Worm (Caenorhabditis elegans) whole organism, mixed stage, embryonic: ENCODE measurements around the gene C24D10.4.
A peak's percentile ranks its signal among the peaks of the same experiment; 100 is the strongest.

ENCODE experiments used
- M03D4.4 ChIP-seq: sonication (generic microtip); optimal IDR thresholded peaks from 2 replicates; lab custom pipeline; 2017; ENCODE audit warnings: mild to moderate bottlenecking, missing genetic modification characterization, missing compliant biosample characterization
- bed-3 ChIP-seq: fragments of 200-800 bp; sonication (Bioruptor generic); optimal IDR thresholded peaks from 3 replicates; lab custom pipeline; 2018; ENCODE audit warnings: mild to moderate bottlenecking, missing genetic modification characterization, moderate library complexity, missing compliant biosample characterization
- blmp-1 ChIP-seq: fragments of 150-350 bp; optimal IDR thresholded peaks from 2 replicates; lab custom pipeline; 2014; ENCODE audit warnings: missing biosample characterization, missing genetic modification characterization
- ceh-39 ChIP-seq: fragments of 150-350 bp; optimal IDR thresholded peaks from 2 replicates; lab custom pipeline; 2014; ENCODE audit warnings: missing biosample characterization, missing genetic modification characterization
- ceh-43 ChIP-seq: fragments of 200-800 bp; sonication (Bioruptor generic); optimal IDR thresholded peaks from 2 replicates; lab custom pipeline; 2018; ENCODE audit warnings: mild to moderate bottlenecking, missing genetic modification characterization, moderate library complexity, missing compliant biosample characterization
- ceh-83 ChIP-seq: fragments of 200-800 bp; sonication (Bioruptor generic); optimal IDR thresholded peaks from 2 replicates; lab custom pipeline; 2018; ENCODE audit warnings: mild to moderate bottlenecking, missing genetic modification characterization, missing compliant biosample characterization
- ces-1 ChIP-seq: fragments of 150-350 bp; optimal IDR thresholded peaks from 2 replicates; lab custom pipeline; 2014; ENCODE audit warnings: missing biosample characterization, missing genetic modification reagents, missing genetic modification characterization
- cnd-1 ChIP-seq: fragments of 200-800 bp; sonication (Bioruptor generic); optimal IDR thresholded peaks from 2 replicates; lab custom pipeline; 2018; ENCODE audit warnings: mild to moderate bottlenecking, missing genetic modification characterization, missing compliant biosample characterization
- drap-1 ChIP-seq: fragments of 200-800 bp; sonication (Bioruptor generic); optimal IDR thresholded peaks from 3 replicates; lab custom pipeline; 2018; ENCODE audit warnings: mild to moderate bottlenecking, missing genetic modification characterization, missing compliant biosample characterization
- elt-1 ChIP-seq: sonication (generic microtip); optimal IDR thresholded peaks from 2 replicates; lab custom pipeline; 2017; ENCODE audit warnings: missing genetic modification characterization, mild to moderate bottlenecking, missing compliant biosample characterization, antibody characterized with exemption, moderate library complexity, borderline replicate concordance; ENCODE audit not compliant: insufficient read depth
- elt-3 ChIP-seq: fragments of 150-350 bp; optimal IDR thresholded peaks from 2 replicates; lab custom pipeline; 2014; ENCODE audit warnings: missing biosample characterization, missing genetic modification characterization
- flh-1 ChIP-seq: fragments of 200-800 bp; sonication (Bioruptor generic); optimal IDR thresholded peaks from 2 replicates; lab custom pipeline; 2018; ENCODE audit warnings: mild to moderate bottlenecking, missing genetic modification characterization, moderate library complexity, missing compliant biosample characterization
- ham-2 ChIP-seq: fragments of 200-800 bp; sonication (Bioruptor generic); optimal IDR thresholded peaks from 2 replicates; lab custom pipeline; 2018; ENCODE audit warnings: mild to moderate bottlenecking, missing genetic modification characterization, missing compliant biosample characterization
- hlh-1 ChIP-seq: fragments of 150-350 bp; optimal IDR thresholded peaks from 2 replicates; lab custom pipeline; 2014; ENCODE audit warnings: missing biosample characterization, missing genetic modification reagents, missing genetic modification characterization
- lin-13 ChIP-seq: fragments of 150-350 bp; optimal IDR thresholded peaks from 2 replicates; lab custom pipeline; 2014; ENCODE audit warnings: missing biosample characterization, missing genetic modification characterization
- lin-32 ChIP-seq: fragments of 200-800 bp; sonication (Bioruptor generic); optimal IDR thresholded peaks from 2 replicates; lab custom pipeline; 2018; ENCODE audit warnings: mild to moderate bottlenecking, missing genetic modification characterization, missing compliant biosample characterization
- lsy-2 ChIP-seq: fragments of 150-350 bp; optimal IDR thresholded peaks from 2 replicates; lab custom pipeline; 2014; ENCODE audit warnings: missing biosample characterization, missing genetic modification characterization
- mab-5 ChIP-seq: fragments of 150-350 bp; optimal IDR thresholded peaks from 2 replicates; lab custom pipeline; 2014; ENCODE audit warnings: missing biosample characterization, missing genetic modification characterization
- mep-1 ChIP-seq: fragments of 150-350 bp; optimal IDR thresholded peaks from 2 replicates; lab custom pipeline; 2017; ENCODE audit warnings: missing biosample characterization, missing genetic modification reagents, missing genetic modification characterization, inconsistent platforms
- mls-2 ChIP-seq: sonication (generic microtip); optimal IDR thresholded peaks from 2 replicates; lab custom pipeline; 2016; ENCODE audit warnings: mild to moderate bottlenecking, missing genetic modification characterization, moderate library complexity, missing compliant biosample characterization
- nhr-12 ChIP-seq: fragments of 150-350 bp; optimal IDR thresholded peaks from 2 replicates; lab custom pipeline; 2014; ENCODE audit warnings: missing biosample characterization, missing genetic modification characterization
- nhr-237 ChIP-seq: fragments of 150-350 bp; optimal IDR thresholded peaks from 2 replicates; lab custom pipeline; 2014; ENCODE audit warnings: missing biosample characterization, missing genetic modification characterization
- nhr-28 ChIP-seq: fragments of 150-350 bp; optimal IDR thresholded peaks from 2 replicates; lab custom pipeline; 2014; ENCODE audit warnings: missing biosample characterization, missing genetic modification characterization
- pha-4 ChIP-seq: fragments of 150-350 bp; optimal IDR thresholded peaks from 2 replicates; lab custom pipeline; 2018; ENCODE audit warnings: missing biosample characterization, missing genetic modification reagents, missing genetic modification characterization
- sem-2 ChIP-seq: fragments of 200-800 bp; sonication (Bioruptor generic); optimal IDR thresholded peaks from 2 replicates; lab custom pipeline; 2018; ENCODE audit warnings: mild to moderate bottlenecking, missing genetic modification characterization, missing compliant biosample characterization
- snpc-4 ChIP-seq: fragments of 150-350 bp; optimal IDR thresholded peaks from 2 replicates; lab custom pipeline; 2014; ENCODE audit warnings: missing biosample characterization, missing genetic modification characterization
- sptf-1 ChIP-seq: sonication (generic microtip); optimal IDR thresholded peaks from 2 replicates; lab custom pipeline; 2017; ENCODE audit warnings: mild to moderate bottlenecking, missing genetic modification characterization, moderate library complexity, missing compliant biosample characterization
- tbx-8 ChIP-seq: fragments of 200-800 bp; sonication (Bioruptor generic); optimal IDR thresholded peaks from 2 replicates; lab custom pipeline; 2018; ENCODE audit warnings: mild to moderate bottlenecking, missing genetic modification characterization, moderate library complexity, missing compliant biosample characterization
- unc-120 ChIP-seq: sonication (generic microtip); optimal IDR thresholded peaks from 2 replicates; lab custom pipeline; 2017; ENCODE audit warnings: missing genetic modification characterization, missing compliant biosample characterization; ENCODE audit not compliant: poor library complexity, severe bottlenecking
- unc-62 ChIP-seq: fragments of 150-350 bp; optimal IDR thresholded peaks from 2 replicates; lab custom pipeline; 2014; ENCODE audit warnings: missing biosample characterization, missing genetic modification reagents, missing genetic modification characterization
- zip-8 ChIP-seq: fragments of 150-350 bp; optimal IDR thresholded peaks from 2 replicates; lab custom pipeline; 2014; ENCODE audit warnings: missing biosample characterization, missing genetic modification characterization
- ztf-11 ChIP-seq: fragments of 150-350 bp; optimal IDR thresholded peaks from 2 replicates; lab custom pipeline; 2014; ENCODE audit warnings: missing biosample characterization, missing genetic modification characterization

Gene C24D10.4

ce11 chrIV:5160171-5160570 is at the start of gene C24D10.4, which contains the start of gene C24D10.6:
Gene C24D10.4, plus strand, starts transcription at chrIV:5160522.
Gene C24D10.6, minus strand, starts transcription at chrIV:5160248.
- peak; percentile 22 for TF ChIP-seq ces-1
- no peak for TF ChIP-seq cnd-1 (tag; lab: Kevin White, UChicago)
- peak; percentile 37 for TF ChIP-seq elt-1 (tag; lab: Kevin White, UChicago)

DNA sequence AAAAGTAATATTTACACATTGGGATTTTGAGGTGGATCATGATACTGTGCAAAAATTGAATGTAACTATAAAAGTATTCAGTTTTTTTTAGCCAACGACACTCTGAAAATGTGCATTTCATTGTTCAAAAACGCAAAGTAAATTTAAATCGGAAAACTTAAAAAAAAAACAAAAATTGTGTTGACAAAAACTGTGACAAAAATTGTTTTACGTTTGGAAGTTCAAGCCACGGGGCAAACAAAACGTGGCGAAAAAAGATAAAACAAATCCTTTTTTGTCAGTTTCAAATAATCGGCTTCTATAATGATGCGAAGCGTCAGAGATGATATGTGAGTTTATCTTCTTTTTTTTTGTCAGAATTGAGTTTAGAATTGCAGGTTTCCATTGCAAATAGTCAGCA is 48.8 kb upstream of the C24D10.4 start, which contains the start of gene AC7.3:
Gene AC7.3 (plus strand): TSS at position 301 of the 400 bp plus-strand sequence.
- no peak for TF ChIP-seq elt-3 (tag; lab: Kevin White, UChicago)
- TF ChIP-seq ztf-11 (tag; lab: Kevin White, UChicago): no peak

DNA sequence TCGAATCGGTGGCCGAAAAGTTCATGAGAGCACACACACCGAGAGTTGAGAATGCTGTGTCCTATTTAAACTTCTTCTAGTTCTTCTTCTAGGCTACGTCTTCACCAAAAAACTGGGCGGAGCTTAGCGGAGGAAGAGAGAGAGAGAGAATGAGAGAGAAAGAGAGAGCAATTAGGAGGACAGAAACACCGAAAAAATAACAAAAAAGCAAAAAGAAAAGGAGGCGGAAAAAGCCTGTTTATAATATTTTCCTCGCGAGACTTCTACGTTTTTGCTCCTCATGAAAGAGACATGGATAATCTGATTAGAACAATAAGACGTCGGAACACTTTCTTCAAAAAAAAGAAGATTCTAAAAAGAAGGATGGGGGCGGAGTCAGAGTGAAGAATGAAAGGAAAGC is 38.3 kb upstream of the C24D10.4 start, which contains the start of gene tkr-3:
Gene tkr-3 (minus strand): TSS at position 101 of the 400 bp plus-strand sequence.
- TF ChIP-seq ces-1 (peak; percentile 21), sem-2 (no peak)

ce11 chrIV:5131781-5132180 is 28.5 kb upstream of the C24D10.4 start:
- TF ChIP-seq nhr-12 (tag; lab: Kevin White, UChicago) (no peak), drap-1 (GFP tag; lab: Kevin White, UChicago) (no peak), M03D4.4 (tag; lab: Kevin White, UChicago) (no peak), mep-1 (no peak), flh-1 (GFP tag; lab: Kevin White, UChicago) (no peak), cnd-1 (tag; lab: Kevin White, UChicago) (no peak), ztf-11 (tag; lab: Kevin White, UChicago) (no peak), ces-1 (no peak), unc-120 (tag; lab: Kevin White, UChicago) (no peak), elt-3 (tag; lab: Kevin White, UChicago) (no peak), blmp-1 (tag; lab: Kevin White, UChicago) (no peak), lin-32 (GFP tag; lab: Kevin White, UChicago) (no peak), nhr-28 (tag; lab: Kevin White, UChicago) (no peak), ceh-83 (GFP tag; lab: Kevin White, UChicago) (no peak), nhr-237 (no peak), lin-13 (tag; lab: Kevin White, UChicago) (no peak), hlh-1 (no peak), ceh-39 (tag; lab: Kevin White, UChicago) (no peak), tbx-8 (GFP tag; lab: Kevin White, UChicago) (no peak)

ce11 chrIV:5133791-5134370 is 26.4 kb upstream of the C24D10.4 start:
- TF ChIP-seq snpc-4 (tag; lab: Kevin White, UChicago) (no peak), ham-2 (GFP tag; lab: Kevin White, UChicago) (no peak), mab-5 (no peak), elt-3 (tag; lab: Kevin White, UChicago) (peak; percentile 15), ztf-11 (tag; lab: Kevin White, UChicago) (no peak), lsy-2 (tag; lab: Kevin White, UChicago) (peak; percentile 2), pha-4 (no peak), ces-1 (peak; percentile 63), hlh-1 (peak; percentile 68), unc-62 (GFP tag; lab: Kevin White, UChicago) (no peak), ceh-39 (tag; lab: Kevin White, UChicago) (no peak), unc-120 (tag; lab: Kevin White, UChicago) (peak; percentile 82)

ce11 chrIV:5134798-5135197 is 25.5 kb upstream of the C24D10.4 start:
- TF ChIP-seq zip-8 (tag; lab: Kevin White, UChicago) (no peak), ztf-11 (tag; lab: Kevin White, UChicago) (no peak), hlh-1 (no peak), bed-3 (GFP tag; lab: Kevin White, UChicago) (no peak), sptf-1 (no peak), mls-2 (tag; lab: Kevin White, UChicago) (no peak), ceh-43 (GFP tag; lab: Kevin White, UChicago) (no peak)
